Fruit fly (Drosophila melanogaster): ENCODE data around the gene Eip75B.

dm6 chr3L:17962668-17963208, 101.8 kb downstream of the Eip75B start:
- TF ChIP-seq Myc (optimal IDR thresholded peaks at IDR 0.05) (no peak), fru (GFP tag; optimal IDR thresholded peaks at IDR 0.05) (no peak), pan (optimal IDR thresholded peaks at IDR 0.05) (no peak), HLH106 (tag; optimal IDR thresholded peaks at IDR 0.05) (no peak), dl (GFP tag; optimal IDR thresholded peaks at IDR 0.05; ENCODE audit: insufficient read depth in 1 of 2, partially characterized antibody in 2 of 2) (no peak), Vsx2 (GFP tag; optimal IDR thresholded peaks at IDR 0.05; ENCODE audit: partially characterized antibody) (no peak), Mio (GFP tag; optimal IDR thresholded peaks at IDR 0.05) (no peak), OdsH (GFP tag; optimal IDR thresholded peaks at IDR 0.05) (no peak), Dif (GFP tag; optimal IDR thresholded peaks at IDR 0.05; ENCODE audit: partially characterized antibody) (no peak), tai (GFP tag; optimal IDR thresholded peaks at IDR 0.05) (no peak), Rel (GFP tag; optimal IDR thresholded peaks at IDR 0.05) (no peak), Rel (tag; optimal IDR thresholded peaks at IDR 0.05) (no peak), sage (GFP tag; optimal IDR thresholded peaks at IDR 0.05) (no peak), brk (GFP tag; optimal IDR thresholded peaks at IDR 0.05) (no peak)
